Fruit fly (Drosophila melanogaster) S2 (cell line): Measurements from ENCODE around the gene CG8539.

Experiments
- CG8478 ChIP-seq: fragments of >200 bp; optimal IDR thresholded peaks from 2 replicates; lab custom pipeline; 2018
- CTCF ChIP-seq, 2 experiments: fragments of >200 bp; optimal IDR thresholded peaks; 2 replicates each; lab custom pipeline; 2018

dm6 chr3L:7529081-7530021 is 30.7 kb upstream of the CG8539 start:
- TF ChIP-seq CTCF (optimal IDR thresholded peaks at IDR 0.05; lab: Kevin White, UChicago) (no peak), CG8478 (lab: Kevin White, UChicago) (no peak)
